Worm (Caenorhabditis elegans) whole organism, L1 larva: ENCODE results near the gene T14B1.1.

Source experiments
- ama-1 ChIP-seq: fragments of 150-350 bp; optimal IDR thresholded peaks from 2 replicates; lab custom pipeline; 2014
- fos-1 ChIP-seq: fragments of 150-350 bp; optimal IDR thresholded peaks from 2 replicates; lab custom pipeline; 2014; ENCODE audit warnings: missing biosample characterization, missing genetic modification characterization
- nhr-28 ChIP-seq: fragments of 150-350 bp; optimal IDR thresholded peaks from 2 replicates; lab custom pipeline; 2014; ENCODE audit warnings: missing biosample characterization, missing genetic modification characterization
- nhr-77 ChIP-seq: fragments of 150-350 bp; optimal IDR thresholded peaks from 2 replicates; lab custom pipeline; 2014; ENCODE audit warnings: missing biosample characterization, missing genetic modification characterization

- TF ChIP-seq nhr-28 (tag; lab: Kevin White, UChicago) = no peak
- no peak for TF ChIP-seq ama-1 (lab: Kevin White, UChicago)
- no peak for TF ChIP-seq nhr-77 (tag; lab: Kevin White, UChicago)
- TF ChIP-seq fos-1 (tag; lab: Kevin White, UChicago) = no peak
Measured at ce11 chrX:9680119-9680682, 11.7 kb upstream of the T14B1.1 start, which contains the start of gene ifp-1.
